Fruit fly (Drosophila melanogaster): ENCODE results near the gene Hsc70-3.

The Hsc70-3 gene

DNA sequence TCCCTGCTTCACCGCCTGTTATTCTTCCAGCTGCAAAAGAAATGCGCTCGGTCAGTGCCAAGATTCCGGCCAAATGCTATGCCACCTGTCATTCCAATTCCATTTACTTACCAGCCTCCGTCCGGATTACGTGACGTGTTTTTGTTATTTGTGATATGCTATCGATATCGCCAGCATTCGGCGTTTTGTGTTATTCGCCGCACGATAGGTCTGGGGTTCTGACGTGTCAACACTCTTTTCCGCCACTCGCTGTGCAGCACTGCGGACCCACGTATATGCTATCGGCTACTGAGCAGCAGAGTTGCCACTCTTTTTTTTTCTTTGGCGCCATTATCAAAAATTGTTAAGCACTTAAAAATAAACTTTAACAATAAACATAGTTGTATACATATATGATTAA lies 45.4 kb upstream of the Hsc70-3 start, which contains the start of gene p24-1 (continued):
- TF ChIP-seq CG7745 (tag; optimal IDR thresholded peaks at IDR 0.05) = no peak
- TF ChIP-seq CG31441 (GFP tag; IDR thresholded peaks at IDR 0.05) = peak; percentile 40; the same call in 1 of the 2 replicates
- no peak for TF ChIP-seq CG8388 (GFP tag; optimal IDR thresholded peaks at IDR 0.05)
- no peak for TF ChIP-seq NC2β (GFP tag; optimal IDR thresholded peaks at IDR 0.05)
- TF ChIP-seq YL-1 (GFP tag; optimal IDR thresholded peaks at IDR 0.05) = peak; percentile 90
- TF ChIP-seq CG32767 (GFP tag; IDR thresholded peaks at IDR 0.05) = no peak
- TF ChIP-seq cwo (GFP tag; optimal IDR thresholded peaks at IDR 0.05) = no peak
- no peak for TF ChIP-seq Eip74EF (GFP tag; optimal IDR thresholded peaks at IDR 0.05)
- peak; percentile 69 for TF ChIP-seq nerfin-2 (GFP tag; IDR thresholded peaks at IDR 0.05; ENCODE audit: partially characterized antibody)
- TF ChIP-seq gcm (GFP tag; optimal IDR thresholded peaks at IDR 0.05) = peak; percentile 60
- TF ChIP-seq Fer3 (tag; optimal IDR thresholded peaks at IDR 0.05) = peak; percentile 12
- TF ChIP-seq Ets97D (GFP tag; optimal IDR thresholded peaks at IDR 0.05) = peak; percentile 89
- peak; percentile 18 for TF ChIP-seq nom (GFP tag; optimal IDR thresholded peaks at IDR 0.05)
- TF ChIP-seq kah (GFP tag; optimal IDR thresholded peaks at IDR 0.05) = no peak
- TF ChIP-seq gsb (GFP tag; IDR thresholded peaks at IDR 0.05) = no peak
- TF ChIP-seq Usf (GFP tag; optimal IDR thresholded peaks at IDR 0.05) = no peak
- peak; percentile 63 for TF ChIP-seq caup (GFP tag; optimal IDR thresholded peaks at IDR 0.05; ENCODE audit: severe bottlenecking)
- no peak for TF ChIP-seq Nf-YB (GFP tag; optimal IDR thresholded peaks at IDR 0.05)
- peak; percentile 30 for TF ChIP-seq PHDP (tag; optimal IDR thresholded peaks at IDR 0.05)
- peak; percentile 47 for TF ChIP-seq sd (tag; optimal IDR thresholded peaks at IDR 0.05)
- TF ChIP-seq unc-4 (GFP tag; IDR thresholded peaks at IDR 0.05; ENCODE audit: partially characterized antibody) = peak; percentile 90
- TF ChIP-seq Ptx1 (GFP tag; IDR thresholded peaks at IDR 0.05) = peak; percentile 29; the same call in 1 of the 2 replicates
- TF ChIP-seq Mrtf (GFP tag; IDR thresholded peaks at IDR 0.05) = peak; percentile 36; the same call in 1 of the 3 replicates
- TF ChIP-seq scrt (GFP tag; optimal IDR thresholded peaks at IDR 0.05) = no peak
- TF ChIP-seq her (GFP tag; optimal IDR thresholded peaks at IDR 0.05) = peak; percentile 66
- no peak for TF ChIP-seq HLH3B (GFP tag; IDR thresholded peaks at IDR 0.05)
- no peak for TF ChIP-seq CG14014 (GFP tag; IDR thresholded peaks at IDR 0.05)
- TF ChIP-seq ewg (GFP tag; optimal IDR thresholded peaks at IDR 0.05) = no peak
- no peak for TF ChIP-seq dimm (GFP tag; IDR thresholded peaks at IDR 0.05)
- TF ChIP-seq CG17328 (GFP tag; IDR thresholded peaks at IDR 0.05) = 0 out of 2 replicates have a peak, but pooled peaks have one; percentile 20
- TF ChIP-seq CG4820 (GFP tag; optimal IDR thresholded peaks at IDR 0.05) = peak; percentile 13
- no peak for TF ChIP-seq Dfd (GFP tag; optimal IDR thresholded peaks at IDR 0.05)
- peak; percentile 90 for TF ChIP-seq CG2116 (GFP tag; optimal IDR thresholded peaks at IDR 0.05)
- TF ChIP-seq grau (tag; optimal IDR thresholded peaks at IDR 0.05) = peak; percentile 40
- no peak for TF ChIP-seq CG3726 (GFP tag; IDR thresholded peaks at IDR 0.05)
- TF ChIP-seq croc (GFP tag; conservative IDR thresholded peaks at IDR 0.05) = no peak
- no peak for TF ChIP-seq GATAe (GFP tag; conservative IDR thresholded peaks at IDR 0.05)
- peak; percentile 40 for TF ChIP-seq shn (GFP tag; optimal IDR thresholded peaks at IDR 0.05)
- TF ChIP-seq CG3407 (GFP tag; optimal IDR thresholded peaks at IDR 0.05) = no peak
- TF ChIP-seq crp (GFP tag; optimal IDR thresholded peaks at IDR 0.05) = peak in 1 of 2 experiments; percentile 45
- peak; percentile 85 for TF ChIP-seq Scr (GFP tag; IDR thresholded peaks at IDR 0.05; ENCODE audit: partially characterized antibody)
- 0 out of 2 replicates have a peak, but pooled peaks have one; percentile 15 for TF ChIP-seq CG32772 (GFP tag; IDR thresholded peaks at IDR 0.05)
- no peak for TF ChIP-seq ase (GFP tag; IDR thresholded peaks at IDR 0.05)
- TF ChIP-seq Bdp1 (GFP tag; optimal IDR thresholded peaks at IDR 0.05) = peak; percentile 19
- TF ChIP-seq CG9797 (GFP tag; optimal IDR thresholded peaks at IDR 0.05) = peak; percentile 53
- peak; percentile 71 for TF ChIP-seq vnd (GFP tag; IDR thresholded peaks at IDR 0.05; ENCODE audit: partially characterized antibody)
- peak; percentile 73 for TF ChIP-seq CG32532 (GFP tag; IDR thresholded peaks at IDR 0.05)
- TF ChIP-seq H15 (GFP tag; IDR thresholded peaks at IDR 0.05) = peak; percentile 13; the same call in 1 of the 3 replicates
- TF ChIP-seq dm (GFP tag; optimal IDR thresholded peaks at IDR 0.05) = peak; percentile 61
- TF ChIP-seq Taf1 (GFP tag; IDR thresholded peaks at IDR 0.05) = no peak
